Fruit fly (Drosophila melanogaster) whole organism, embryonic: ENCODE results near the gene axo.

Experiments
- CG10274 ChIP-seq: fragments of 200-800 bp; sonication (Bioruptor generic); optimal IDR thresholded peaks from 3 replicates; lab custom pipeline; 2017; ENCODE audit warnings: missing biosample characterization, mild to moderate bottlenecking, missing genetic modification characterization
- CG10543 ChIP-seq: fragments of 200-800 bp; sonication (Bioruptor generic); optimal IDR thresholded peaks from 3 replicates; lab custom pipeline; 2017; ENCODE audit warnings: missing biosample characterization, mild to moderate bottlenecking, missing genetic modification characterization, moderate library complexity
- CG10654 ChIP-seq: fragments of 200-800 bp; sonication (Bioruptor generic); optimal IDR thresholded peaks from 2 replicates; lab custom pipeline; 2016; ENCODE audit warnings: missing biosample characterization, missing genetic modification characterization
- CG13894 ChIP-seq: fragments of 200-800 bp; sonication (Bioruptor generic); optimal IDR thresholded peaks from 3 replicates; lab custom pipeline; 2018; ENCODE audit warnings: missing biosample characterization, mild to moderate bottlenecking, missing genetic modification characterization, moderate library complexity
- CG14441 ChIP-seq: fragments of 200-800 bp; sonication (Bioruptor generic); IDR thresholded peaks from 2 replicates; pipeline ENCODE4 v1.3.6; 2022; ENCODE audit warnings: missing biosample characterization, missing genetic modification characterization
- CG14710 ChIP-seq: fragments of 200-800 bp; sonication (Bioruptor generic); optimal IDR thresholded peaks from 3 replicates; lab custom pipeline; 2019; ENCODE audit warnings: missing biosample characterization, mild to moderate bottlenecking, missing genetic modification characterization, moderate library complexity
- CG15269 ChIP-seq: fragments of 200-800 bp; sonication (Bioruptor generic); optimal IDR thresholded peaks from 2 replicates; lab custom pipeline; 2018; ENCODE audit warnings: missing biosample characterization, mild to moderate bottlenecking, missing genetic modification characterization, moderate library complexity
- CG1792 ChIP-seq: fragments of 200-800 bp; sonication (Bioruptor generic); optimal IDR thresholded peaks from 2 replicates; lab custom pipeline; 2016; ENCODE audit warnings: missing biosample characterization, missing genetic modification characterization
- CG2129 ChIP-seq: fragments of 200-800 bp; sonication (Bioruptor generic); IDR thresholded peaks from 2 replicates; pipeline ENCODE4 v1.3.6; 2022; ENCODE audit warnings: missing biosample characterization, missing genetic modification characterization; ENCODE audit not compliant: partially characterized antibody
- CG2678 ChIP-seq: fragments of 200-800 bp; sonication (Bioruptor generic); optimal IDR thresholded peaks from 3 replicates; lab custom pipeline; 2019; ENCODE audit warnings: missing biosample characterization, mild to moderate bottlenecking, missing genetic modification characterization, moderate library complexity
- CG43689 ChIP-seq: fragments of 200-800 bp; sonication (Bioruptor generic); IDR thresholded peaks from 2 replicates; pipeline ENCODE4 v1.3.6; 2022; ENCODE audit warnings: missing biosample characterization, missing genetic modification characterization
- CG5180 ChIP-seq: fragments of 200-800 bp; sonication (Bioruptor generic); optimal IDR thresholded peaks from 3 replicates; lab custom pipeline; 2017; ENCODE audit warnings: missing biosample characterization, missing genetic modification characterization, mild to moderate bottlenecking, moderate library complexity, missing genetic modification reagents
- CG6765 ChIP-seq: fragments of 200-800 bp; sonication (Bioruptor generic); optimal IDR thresholded peaks from 3 replicates; lab custom pipeline; 2017; ENCODE audit warnings: missing biosample characterization, mild to moderate bottlenecking, missing genetic modification characterization
- CG9215 ChIP-seq: fragments of 200-800 bp; sonication (Bioruptor generic); IDR thresholded peaks from 2 replicates; pipeline ENCODE4 v1.3.6; 2022; ENCODE audit warnings: missing biosample characterization, missing genetic modification characterization
- D ChIP-seq, 2 experiments: fragments of 200-800 bp in 1 of 2; fragments of >200 bp in 1 of 2; sonication (Bioruptor generic) in 1 of 2; optimal IDR thresholded peaks; 2 replicates in 1 of 2; 3 replicates in 1 of 2; lab custom pipeline; 2017; ENCODE audit warnings: mild to moderate bottlenecking in 1 of 2, missing biosample characterization in 1 of 2, missing genetic modification characterization in 1 of 2, missing genetic modification reagents in 1 of 2
- Dref ChIP-seq: fragments of 200-800 bp; sonication (Bioruptor generic); IDR thresholded peaks from 2 replicates; pipeline ENCODE4 v1.3.6; 2022; ENCODE audit warnings: missing biosample characterization, missing genetic modification characterization
- Ets65A ChIP-seq: fragments of 200-800 bp; sonication (Bioruptor generic); peaks from one replicate; lab custom pipeline; 2016; ENCODE audit warnings: missing biosample characterization, missing genetic modification characterization
- HLH4C ChIP-seq: fragments of 200-800 bp; sonication (Bioruptor generic); IDR thresholded peaks from 3 replicates; pipeline ENCODE4 v1.3.6; 2022; ENCODE audit warnings: missing biosample characterization, missing genetic modification characterization; ENCODE audit not compliant: partially characterized antibody
- HmgD ChIP-seq: fragments of 200-800 bp; sonication (Bioruptor generic); optimal IDR thresholded peaks from 3 replicates; lab custom pipeline; 2016; ENCODE audit warnings: missing biosample characterization, missing genetic modification characterization
- Hsf ChIP-seq: fragments of 200-800 bp; sonication (Bioruptor generic); optimal IDR thresholded peaks from 3 replicates; lab custom pipeline; 2016; ENCODE audit warnings: missing biosample characterization, missing genetic modification characterization
- MTF-1 ChIP-seq: fragments of 200-800 bp; sonication (Bioruptor generic); optimal IDR thresholded peaks from 2 replicates; lab custom pipeline; 2018; ENCODE audit warnings: missing biosample characterization, mild to moderate bottlenecking, missing genetic modification characterization, borderline replicate concordance
- Nf-YB ChIP-seq: fragments of 200-800 bp; sonication (Bioruptor generic); optimal IDR thresholded peaks from 3 replicates; lab custom pipeline; 2019; ENCODE audit warnings: missing biosample characterization, mild to moderate bottlenecking, missing genetic modification characterization, moderate library complexity
- Nf-YC ChIP-seq: fragments of 200-800 bp; optimal IDR thresholded peaks from 3 replicates; lab custom pipeline; 2019; ENCODE audit warnings: missing biosample characterization, mild to moderate bottlenecking, missing genetic modification characterization, moderate library complexity
- Ssrp ChIP-seq: fragments of 200-800 bp; sonication (Bioruptor generic); optimal IDR thresholded peaks from 2 replicates; lab custom pipeline; 2018; ENCODE audit warnings: missing biosample characterization, mild to moderate bottlenecking, missing genetic modification characterization, moderate library complexity
- Stat92E ChIP-seq, 3 experiments: fragments of >200 bp in 2 of 3; fragments of 200-800 bp in 1 of 3; sonication (Bioruptor generic) in 1 of 3; optimal IDR thresholded peaks; 2 replicates each; lab custom pipeline; 2017 to 2019; ENCODE audit warnings: missing biosample characterization in 3 of 3, missing genetic modification characterization in 3 of 3, mild to moderate bottlenecking in 1 of 3, moderate library complexity in 1 of 3
- Trl ChIP-seq, 3 experiments: fragments of >200 bp in 2 of 3; fragments of 200-800 bp in 1 of 3; sonication (Bioruptor generic) in 1 of 3; optimal IDR thresholded peaks; 2 replicates in 1 of 3; 3 replicates in 2 of 3; lab custom pipeline; 2016 to 2017; ENCODE audit warnings: missing biosample characterization in 1 of 3, missing genetic modification characterization in 1 of 3
- al ChIP-seq: fragments of 200-800 bp; sonication (Bioruptor generic); IDR thresholded peaks from 2 replicates; pipeline ENCODE4 v1.3.6; 2022; ENCODE audit warnings: missing biosample characterization, missing genetic modification characterization
- amos ChIP-seq: fragments of 200-800 bp; sonication (Bioruptor generic); IDR thresholded peaks from 2 replicates; pipeline ENCODE4 v1.3.6; 2022; ENCODE audit warnings: missing biosample characterization, missing genetic modification characterization; ENCODE audit not compliant: partially characterized antibody
- cg ChIP-seq: fragments of 200-800 bp; sonication (Bioruptor generic); optimal IDR thresholded peaks from 3 replicates; lab custom pipeline; 2019; ENCODE audit warnings: missing biosample characterization, mild to moderate bottlenecking, missing genetic modification characterization, moderate library complexity
- chinmo ChIP-seq: fragments of 200-800 bp; sonication (Bioruptor generic); IDR thresholded peaks from 4 replicates; pipeline ENCODE4 v1.3.6; 2022; ENCODE audit warnings: missing biosample characterization, missing genetic modification characterization; ENCODE audit not compliant: partially characterized antibody
- crol ChIP-seq: fragments of 200-800 bp; sonication (Bioruptor generic); IDR thresholded peaks from 2 replicates; pipeline ENCODE4 v1.3.6; 2022; ENCODE audit warnings: missing biosample characterization, missing genetic modification characterization
- cwo ChIP-seq: fragments of 200-800 bp; sonication (Bioruptor generic); optimal IDR thresholded peaks from 3 replicates; lab custom pipeline; 2017; ENCODE audit warnings: missing biosample characterization, missing genetic modification characterization, mild to moderate bottlenecking, moderate library complexity, missing genetic modification reagents
- disco-r ChIP-seq: fragments of 200-800 bp; sonication (Bioruptor generic); optimal IDR thresholded peaks from 2 replicates; lab custom pipeline; 2016; ENCODE audit warnings: missing biosample characterization, missing genetic modification characterization
- gcm2 ChIP-seq: fragments of 200-800 bp; sonication (Bioruptor generic); optimal IDR thresholded peaks from 2 replicates; lab custom pipeline; 2016; ENCODE audit warnings: missing biosample characterization, missing genetic modification characterization
- nerfin-2 ChIP-seq: fragments of 200-800 bp; sonication (Bioruptor generic); IDR thresholded peaks from 2 replicates; pipeline ENCODE4 v1.3.6; 2022; ENCODE audit warnings: missing biosample characterization, missing genetic modification characterization; ENCODE audit not compliant: partially characterized antibody
- otp ChIP-seq: fragments of 200-800 bp; sonication (Bioruptor generic); IDR thresholded peaks from 3 replicates; pipeline ENCODE4, ENCODE4 v1.3.6; 2022; ENCODE audit warnings: missing biosample characterization, missing genetic modification characterization
- pfk ChIP-seq: fragments of 200-800 bp; sonication (Bioruptor generic); optimal IDR thresholded peaks from 2 replicates; lab custom pipeline; 2018; ENCODE audit warnings: missing biosample characterization, mild to moderate bottlenecking, missing genetic modification characterization, moderate library complexity
- prd ChIP-seq, 3 experiments: fragments of >200 bp in 2 of 3; fragments of 200-800 bp in 1 of 3; sonication (Bioruptor generic) in 1 of 3; optimal IDR thresholded peaks in 2 of 3; IDR thresholded peaks in 1 of 3; 2 replicates in 2 of 3; 3 replicates in 1 of 3; pipeline versions ENCODE4 v1.3.6 to Lab custom; 2017 to 2022; ENCODE audit warnings: missing biosample characterization in 1 of 3, missing genetic modification characterization in 1 of 3
- psq ChIP-seq: fragments of 200-800 bp; sonication (Bioruptor generic); optimal IDR thresholded peaks from 2 replicates; lab custom pipeline; 2017; ENCODE audit warnings: missing biosample characterization, missing genetic modification characterization
- ranshi ChIP-seq: fragments of 200-800 bp; sonication (Bioruptor generic); IDR thresholded peaks from 2 replicates; pipeline ENCODE4 v1.3.6; 2022; ENCODE audit warnings: missing biosample characterization, missing genetic modification characterization
- row ChIP-seq: fragments of 200-800 bp; sonication (Bioruptor generic); IDR thresholded peaks from 3 replicates; pipeline ENCODE4 v1.3.6; 2022; ENCODE audit warnings: missing biosample characterization, missing genetic modification characterization
- sens ChIP-seq: fragments of 200-800 bp; sonication (Bioruptor generic); peaks from one replicate; lab custom pipeline; 2016; ENCODE audit warnings: missing biosample characterization, missing genetic modification characterization
- sqz ChIP-seq: fragments of 200-800 bp; sonication (Bioruptor generic); optimal IDR thresholded peaks from 3 replicates; lab custom pipeline; 2018; ENCODE audit warnings: missing biosample characterization, mild to moderate bottlenecking, missing genetic modification characterization
- sug ChIP-seq: fragments of 200-800 bp; optimal IDR thresholded peaks from 2 replicates; lab custom pipeline; 2019; ENCODE audit warnings: missing biosample characterization, mild to moderate bottlenecking, missing genetic modification characterization, moderate library complexity

The axo gene

dm6 chr3L:4623035-4623580 is 64.0 kb downstream of the axo start:
- peak; percentile 65 for TF ChIP-seq crol
- no peak for TF ChIP-seq disco-r (GFP tag; lab: Kevin White, UChicago)
- no peak for TF ChIP-seq Hsf
- TF ChIP-seq D (optimal IDR thresholded peaks at IDR 0.05; lab: Kevin White, UChicago): peak; percentile 44
- TF ChIP-seq D (GFP tag; optimal IDR thresholded peaks at IDR 0.05; lab: Kevin White, UChicago): peak; percentile 6
- 0 out of 2 replicates have a peak, but pooled peaks have one; percentile 19 for TF ChIP-seq Dref (GFP tag; lab: Robert Waterston, UW)
- TF ChIP-seq Ssrp (tag; lab: Kevin White, UChicago): no peak
- peak; percentile 55 for TF ChIP-seq cg (GFP tag; lab: Kevin White, UChicago)
- peak; percentile 41 for TF ChIP-seq psq (GFP tag; lab: Kevin White, UChicago)
- no peak for TF ChIP-seq Nf-YB (GFP tag; lab: Kevin White, UChicago)
- TF ChIP-seq CG10543 (GFP tag; lab: Kevin White, UChicago): no peak
- 0 out of 3 replicates have a peak, but pooled peaks have one; percentile 17 for TF ChIP-seq HLH4C (GFP tag; lab: Robert Waterston, UW)
- no peak for TF ChIP-seq nerfin-2 (GFP tag; lab: Robert Waterston, UW)
- TF ChIP-seq sens: peak; percentile 57
- no peak for TF ChIP-seq amos (GFP tag; lab: Robert Waterston, UW)

dm6 chr3L:4620919-4621318 is 66.2 kb downstream of the axo start, which contains the start of gene CG32246:
Gene CG32246, plus strand, starts transcription at chr3L:4621219.
- TF ChIP-seq CG13894 (tag; lab: Kevin White, UChicago) (no peak), CG5180 (no peak), ranshi (GFP tag; lab: Robert Waterston, UW) (no peak), Nf-YC (tag; lab: Kevin White, UChicago) (no peak), chinmo (GFP tag; lab: Robert Waterston, UW) (no peak), CG14710 (tag; lab: Kevin White, UChicago) (no peak), otp (GFP tag; lab: Robert Waterston, UW) (no peak), CG2129 (GFP tag; lab: Robert Waterston, UW) (no peak), CG15269 (tag; lab: Kevin White, UChicago) (no peak), CG10654 (GFP tag; lab: Kevin White, UChicago) (no peak), sug (tag; lab: Kevin White, UChicago) (no peak), HmgD (GFP tag; lab: Kevin White, UChicago) (no peak), Stat92E (GFP tag; optimal IDR thresholded peaks at IDR 0.05; lab: Kevin White, UChicago) (no peak), gcm2 (GFP tag; lab: Kevin White, UChicago) (no peak), al (GFP tag; lab: Robert Waterston, UW) (no peak), CG1792 (no peak)

- TF ChIP-seq row: peak; percentile 19; the same call in 1 of the 3 replicates
- peak; percentile 8 for TF ChIP-seq CG2678 (tag; lab: Kevin White, UChicago)
- TF ChIP-seq MTF-1: no peak
- TF ChIP-seq CG6765 (GFP tag; lab: Kevin White, UChicago): no peak
- TF ChIP-seq CG14441 (GFP tag; lab: Robert Waterston, UW): 0 out of 2 replicates have a peak, but pooled peaks have one; percentile 23
- no peak for TF ChIP-seq prd (optimal IDR thresholded peaks at IDR 0.05; lab: Kevin White, UChicago)
- 0 out of 3 replicates have a peak, but pooled peaks have one; percentile 29 for TF ChIP-seq prd (GFP tag; IDR thresholded peaks at IDR 0.05; lab: Robert Waterston, UW)
- TF ChIP-seq CG9215 (GFP tag; lab: Robert Waterston, UW): no peak
- TF ChIP-seq CG10274: no peak
- peak; percentile 3 to 8 for TF ChIP-seq Trl (optimal IDR thresholded peaks at IDR 0.05; lab: Kevin White, UChicago)
- no peak for TF ChIP-seq Trl (GFP tag; optimal IDR thresholded peaks at IDR 0.05; lab: Kevin White, UChicago)
- peak; percentile 17 for TF ChIP-seq sqz (GFP tag; lab: Kevin White, UChicago)
- TF ChIP-seq pfk (GFP tag; lab: Kevin White, UChicago): peak; percentile 73
- no peak for TF ChIP-seq CG43689
- no peak for TF ChIP-seq cwo
- peak; percentile 49 for TF ChIP-seq Ets65A (GFP tag; lab: Kevin White, UChicago)
Measured at dm6 chr3L:4619497-4620211, 67.5 kb downstream of the axo start.
